Fruit fly (Drosophila melanogaster): ENCODE data around the gene CG3734.

dm6 chr3R:19403096-19403515, 15.4 kb downstream of the CG3734 start, which contains the start of the genes Ino80 and Aptx:
- TF ChIP-seq insv (optimal IDR thresholded peaks at IDR 0.05) (no peak), h (optimal IDR thresholded peaks at IDR 0.05) (no peak), Myc (optimal IDR thresholded peaks at IDR 0.05) (no peak), psq (optimal IDR thresholded peaks at IDR 0.05) (no peak)

All from Kc167 (cell line).